Worm (Caenorhabditis elegans): ENCODE measurements around the gene B0563.18.

Gene B0563.18

DNA sequence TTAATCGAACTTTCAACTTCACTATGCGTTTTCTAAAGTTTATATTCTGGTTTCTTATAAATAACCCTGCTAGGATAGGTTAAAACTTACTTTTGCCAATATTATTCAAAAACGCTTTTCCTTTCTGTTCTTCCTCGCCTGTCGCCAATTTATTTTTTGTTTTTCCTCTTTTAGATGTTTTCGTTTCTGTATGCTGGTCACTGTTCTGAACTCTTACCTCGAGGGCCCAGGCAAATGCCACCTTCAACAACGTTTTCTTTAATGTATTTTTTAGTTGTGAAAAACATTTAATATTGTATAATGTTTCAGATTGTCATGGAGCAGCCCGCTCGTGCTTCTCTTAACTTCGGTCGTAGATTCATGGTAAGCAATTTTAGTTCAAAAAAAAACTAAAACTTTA lies 9.8 kb downstream of the B0563.18 start, which contains the start of gene Y81B9A.3:
Gene Y81B9A.3 (plus strand): TSS at position 301 of the 400 bp plus-strand sequence.
- no peak for TF ChIP-seq pag-3 (tag; optimal IDR thresholded peaks at IDR 0.05; ENCODE audit: borderline replicate concordance, insufficient read depth)
- no peak for TF ChIP-seq egl-27 (tag; optimal IDR thresholded peaks at IDR 0.05)
- TF ChIP-seq tbx-2 (tag; optimal IDR thresholded peaks at IDR 0.05): no peak
- TF ChIP-seq rnt-1 (tag; optimal IDR thresholded peaks at IDR 0.05): no peak
- TF ChIP-seq elt-3 (tag; optimal IDR thresholded peaks at IDR 0.05): no peak
- TF ChIP-seq lin-15B (tag; optimal IDR thresholded peaks at IDR 0.05): no peak
- no peak for TF ChIP-seq nhr-90 (tag; optimal IDR thresholded peaks at IDR 0.05; ENCODE audit: poor library complexity)
- no peak for TF ChIP-seq tlp-1 (tag; optimal IDR thresholded peaks at IDR 0.05)
- TF ChIP-seq nhr-47 (tag; optimal IDR thresholded peaks at IDR 0.05): no peak
- TF ChIP-seq pqm-1 (tag; optimal IDR thresholded peaks at IDR 0.05): no peak
- TF ChIP-seq zag-1 (tag; optimal IDR thresholded peaks at IDR 0.05): no peak
- no peak for TF ChIP-seq ztf-11 (tag; optimal IDR thresholded peaks at IDR 0.05)
- no peak for TF ChIP-seq mdl-1 (tag; optimal IDR thresholded peaks at IDR 0.05)
- no peak for TF ChIP-seq sox-4 (tag; optimal IDR thresholded peaks at IDR 0.05)
- no peak for TF ChIP-seq efl-1 (optimal IDR thresholded peaks at IDR 0.05)
- TF ChIP-seq efl-1 (GFP tag; optimal IDR thresholded peaks at IDR 0.05 in 1 of 2): no peak
- no peak for TF ChIP-seq irx-1 (tag; optimal IDR thresholded peaks at IDR 0.05)
- no peak for TF ChIP-seq Y116A8C.19 (tag; optimal IDR thresholded peaks at IDR 0.05; ENCODE audit: borderline replicate concordance)

DNA sequence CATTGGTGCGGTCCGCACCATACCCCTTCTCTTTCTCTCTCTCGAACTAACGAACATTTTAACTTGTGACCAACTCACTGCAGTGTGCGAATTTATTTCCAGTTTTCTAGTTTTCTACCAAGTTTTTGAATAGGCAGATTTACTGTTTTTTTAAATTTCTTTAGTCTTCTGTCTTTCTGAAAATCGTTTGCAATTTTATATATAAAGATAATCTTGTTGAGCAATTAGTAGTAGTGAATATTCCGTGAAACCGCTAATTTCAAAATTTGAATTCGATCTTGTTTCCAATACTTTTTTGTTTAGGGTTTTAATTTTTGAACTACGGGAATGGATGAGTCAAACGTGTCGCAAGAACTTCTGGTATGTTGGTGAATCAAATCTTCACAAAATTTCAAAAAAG lies 11.5 kb downstream of the B0563.18 start, which contains the start of gene Y81B9A.2:
Gene Y81B9A.2 (plus strand): TSS at position 301 of the 400 bp plus-strand sequence.
- TF ChIP-seq ceh-90 (tag; optimal IDR thresholded peaks at IDR 0.05) (no peak), efl-1 (optimal IDR thresholded peaks at IDR 0.05) (no peak), efl-1 (GFP tag; optimal IDR thresholded peaks at IDR 0.05 in 1 of 2) (peak in 1 of 2 experiments; percentile 14)

DNA sequence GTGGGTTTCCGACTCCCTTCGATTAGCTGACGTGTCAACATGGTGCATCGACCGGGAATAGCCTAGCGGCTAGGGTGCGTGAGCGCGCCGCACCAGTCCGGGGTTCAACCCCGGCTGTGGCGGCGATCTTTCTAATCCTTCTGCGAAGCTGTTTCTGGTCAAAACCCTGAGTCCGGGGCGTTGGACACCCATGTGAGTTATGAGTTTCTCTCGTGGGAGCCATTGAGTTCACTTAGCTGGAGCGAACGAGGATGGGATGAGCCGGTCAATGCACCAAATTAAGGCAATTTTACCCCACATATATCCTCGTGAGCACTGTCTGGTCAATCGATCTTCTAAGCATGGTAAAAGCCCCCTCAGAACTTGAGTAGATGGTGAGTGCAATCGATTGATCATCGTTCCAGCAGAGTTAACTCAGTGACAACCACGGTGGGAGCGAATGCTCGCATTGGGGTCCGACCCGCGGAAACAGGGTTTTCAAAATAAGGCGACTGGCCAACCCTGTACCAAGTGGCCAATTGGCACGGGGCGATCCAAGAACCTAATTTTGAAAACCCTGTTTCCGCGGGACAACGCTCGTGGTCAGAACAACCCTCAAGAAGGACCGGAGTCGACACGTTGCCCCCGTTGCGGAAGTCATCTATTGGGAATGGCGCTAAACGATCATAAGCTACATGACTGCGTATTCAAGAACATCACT lies 19.6 kb downstream of the B0563.18 start, which contains the start of gene Y81B9A.1:
Gene Y81B9A.1 (plus strand): TSS at position 650 of the 700 bp plus-strand sequence.
- TF ChIP-seq xbp-1 (tag; optimal IDR thresholded peaks at IDR 0.05): no peak
- no peak for TF ChIP-seq aha-1 (tag; optimal IDR thresholded peaks at IDR 0.05)
- no peak for TF ChIP-seq hlh-17 (GFP tag; optimal IDR thresholded peaks at IDR 0.05; ENCODE audit: borderline replicate concordance)
- TF ChIP-seq lin-15B (tag; optimal IDR thresholded peaks at IDR 0.05): no peak
- TF ChIP-seq lin-39 (tag; optimal IDR thresholded peaks at IDR 0.05): no peak
- no peak for TF ChIP-seq nhr-84 (tag; optimal IDR thresholded peaks at IDR 0.05)
- no peak for TF ChIP-seq nhr-71 (tag; optimal IDR thresholded peaks at IDR 0.05)
- TF ChIP-seq nhr-47 (tag; optimal IDR thresholded peaks at IDR 0.05): no peak
- no peak for TF ChIP-seq nhr-237 (tag; optimal IDR thresholded peaks at IDR 0.05)
- no peak for TF ChIP-seq jun-1 (tag; optimal IDR thresholded peaks at IDR 0.05)
- TF ChIP-seq blmp-1 (tag; optimal IDR thresholded peaks at IDR 0.05): no peak
- TF ChIP-seq C16A3.4 (tag; optimal IDR thresholded peaks at IDR 0.05): no peak
- no peak for TF ChIP-seq ztf-4 (tag; optimal IDR thresholded peaks at IDR 0.05)
- no peak for TF ChIP-seq unc-30 (tag; optimal IDR thresholded peaks at IDR 0.05)
- TF ChIP-seq pax-3 (tag; optimal IDR thresholded peaks at IDR 0.05): no peak
- no peak for TF ChIP-seq tlp-1 (tag; optimal IDR thresholded peaks at IDR 0.05)
- no peak for TF ChIP-seq egl-27 (tag; optimal IDR thresholded peaks at IDR 0.05)
- TF ChIP-seq rnt-1 (tag; optimal IDR thresholded peaks at IDR 0.05): no peak
- TF ChIP-seq lin-13 (GFP tag; optimal IDR thresholded peaks at IDR 0.05): no peak

DNA sequence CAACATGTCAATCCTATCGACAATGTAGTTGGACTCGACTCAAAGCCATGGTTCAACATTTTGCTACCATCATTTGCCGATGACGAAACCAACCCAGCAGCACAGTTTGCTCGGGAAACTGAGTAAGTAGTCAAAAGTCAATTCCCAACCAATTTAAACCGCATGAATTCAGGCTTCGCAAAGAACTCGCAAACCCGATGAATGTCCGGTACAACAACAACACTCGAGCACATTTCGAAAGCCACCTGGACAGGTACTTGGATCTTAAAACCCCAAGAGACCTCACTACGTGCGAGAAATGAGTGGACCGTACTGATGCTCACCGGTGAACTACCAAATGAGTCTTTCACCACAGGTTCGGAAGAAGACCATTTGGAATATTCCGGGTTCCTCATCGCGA lies 21.7 kb downstream of the B0563.18 start:
- TF ChIP-seq efl-1 (optimal IDR thresholded peaks at IDR 0.05): no peak
- peak in 1 of 2 experiments; percentile 16 for TF ChIP-seq efl-1 (GFP tag; optimal IDR thresholded peaks at IDR 0.05 in 1 of 2)
- TF ChIP-seq unc-86 (tag; optimal IDR thresholded peaks at IDR 0.05): no peak
- no peak for TF ChIP-seq ama-1 (optimal IDR thresholded peaks at IDR 0.05)
- no peak for TF ChIP-seq ceh-82 (tag; optimal IDR thresholded peaks at IDR 0.05)
- TF ChIP-seq ceh-88 (GFP tag; IDR thresholded peaks at IDR 0.05): no peak
- no peak for TF ChIP-seq mab-9 (GFP tag; IDR thresholded peaks at IDR 0.05)
- TF ChIP-seq mep-1 (tag; optimal IDR thresholded peaks at IDR 0.05): no peak

Data from whole organism, L1 larva.